Worm (Caenorhabditis elegans) whole organism, late embryonic: ENCODE measurements around the gene srw-85.

ENCODE experiments used
- T23F11.4 ChIP-seq: fragments of 200-800 bp; sonication (Bioruptor generic); optimal IDR thresholded peaks from 2 replicates; lab custom pipeline; 2018; ENCODE audit warnings: mild to moderate bottlenecking, missing genetic modification characterization, missing compliant biosample characterization
- ama-1 ChIP-seq: fragments of 150-350 bp; optimal IDR thresholded peaks from 2 replicates; lab custom pipeline; 2014
- ceh-48 ChIP-seq: sonication (generic microtip); optimal IDR thresholded peaks from 2 replicates; lab custom pipeline; 2016; ENCODE audit warnings: missing genetic modification characterization, inconsistent platforms, missing compliant biosample characterization
- ceh-6 ChIP-seq: fragments of 200-800 bp; sonication (Bioruptor generic); optimal IDR thresholded peaks from 2 replicates; lab custom pipeline; 2018; ENCODE audit warnings: mild to moderate bottlenecking, missing genetic modification characterization, missing compliant biosample characterization
- dve-1 ChIP-seq: sonication (generic microtip); optimal IDR thresholded peaks from 2 replicates; lab custom pipeline; 2017; ENCODE audit warnings: antibody characterized with exemption, mild to moderate bottlenecking, missing genetic modification characterization, missing compliant biosample characterization
- elt-2 ChIP-seq: sonication (generic microtip); optimal IDR thresholded peaks from 2 replicates; lab custom pipeline; 2016; ENCODE audit warnings: missing genetic modification reagents, missing genetic modification characterization, missing compliant biosample characterization
- fax-1 ChIP-seq: sonication (generic microtip); optimal IDR thresholded peaks from 2 replicates; lab custom pipeline; 2016; ENCODE audit warnings: missing genotype, missing genetic modification characterization, missing compliant biosample characterization
- fkh-6 ChIP-seq: sonication (generic microtip); optimal IDR thresholded peaks from 2 replicates; lab custom pipeline; 2016; ENCODE audit warnings: missing genetic modification characterization, missing compliant biosample characterization
- nhr-11 ChIP-seq: fragments of 150-350 bp; optimal IDR thresholded peaks from 2 replicates; lab custom pipeline; 2014; ENCODE audit warnings: missing biosample characterization, missing genetic modification characterization
- pha-4 ChIP-seq: fragments of 150-350 bp; optimal IDR thresholded peaks from 2 replicates; lab custom pipeline; 2018; ENCODE audit warnings: missing biosample characterization, missing genetic modification reagents, missing genetic modification characterization
- ref-2 ChIP-seq: sonication (generic microtip); optimal IDR thresholded peaks from 2 replicates; lab custom pipeline; 2016; ENCODE audit warnings: missing genetic modification characterization, missing compliant biosample characterization
- sox-4 ChIP-seq: sonication (generic microtip); optimal IDR thresholded peaks from 2 replicates; lab custom pipeline; 2017; ENCODE audit warnings: mild to moderate bottlenecking, missing genetic modification characterization, inconsistent platforms, missing compliant biosample characterization
- tbx-2 ChIP-seq: sonication (generic microtip); optimal IDR thresholded peaks from 2 replicates; lab custom pipeline; 2016; ENCODE audit warnings: missing genetic modification characterization, missing compliant biosample characterization

DNA sequence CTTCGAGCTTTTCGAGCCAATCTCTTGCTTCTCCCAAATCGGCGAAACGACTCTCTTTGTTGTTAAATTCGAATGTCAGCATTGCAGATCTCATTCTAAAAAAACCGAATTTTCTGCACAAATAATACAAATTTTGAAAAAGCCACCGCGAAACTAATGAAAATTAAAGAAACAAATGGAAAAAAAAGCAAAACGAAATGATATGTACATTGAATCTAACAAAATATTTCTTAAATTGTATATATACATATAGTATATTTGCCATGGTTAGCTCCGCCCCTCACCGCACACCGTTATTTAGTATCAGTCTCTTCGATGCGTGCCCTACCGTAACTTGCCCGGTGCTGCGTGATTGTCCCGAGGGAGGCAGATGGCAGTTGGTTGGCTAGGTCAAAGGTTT is 30.3 kb downstream of the srw-85 start, which contains the start of gene srw-86:
- TF ChIP-seq fax-1 (tag; lab: Kevin White, UChicago), result no peak
- TF ChIP-seq dve-1, result no peak
- TF ChIP-seq ref-2 (tag; lab: Kevin White, UChicago), result no peak
- TF ChIP-seq pha-4 (tag; lab: Kevin White, UChicago), result no peak
- no peak for TF ChIP-seq T23F11.4 (GFP tag; lab: Kevin White, UChicago)
- no peak for TF ChIP-seq ama-1 (lab: Kevin White, UChicago)
- TF ChIP-seq tbx-2 (tag; lab: Kevin White, UChicago), result no peak
- TF ChIP-seq ceh-48 (tag; lab: Kevin White, UChicago), result no peak
- no peak for TF ChIP-seq elt-2 (tag; lab: Kevin White, UChicago)
- no peak for TF ChIP-seq fkh-6
- TF ChIP-seq ceh-6 (GFP tag; lab: Kevin White, UChicago), result no peak
- no peak for TF ChIP-seq nhr-11
- TF ChIP-seq sox-4 (tag; lab: Kevin White, UChicago), result no peak
